Fruit fly (Drosophila melanogaster): Measurements from ENCODE around the gene upd3.

The upd3 gene

dm6 chrX:18259984-18260550 lies 17.0 kb upstream of the upd3 start:
- no peak for TF ChIP-seq CG17801 (GFP tag; optimal IDR thresholded peaks at IDR 0.05; ENCODE audit: partially characterized antibody)

- TF ChIP-seq CG17801 (GFP tag; optimal IDR thresholded peaks at IDR 0.05; ENCODE audit: partially characterized antibody) = no peak
These were observed 15.5 kb upstream of the upd3 start for dm6 chrX:18261494-18261893.

dm6 chrX:18262151-18262550 lies 14.9 kb upstream of the upd3 start:
- no peak for TF ChIP-seq CG17801 (GFP tag; optimal IDR thresholded peaks at IDR 0.05; ENCODE audit: partially characterized antibody)

- no peak for TF ChIP-seq CG17801 (GFP tag; optimal IDR thresholded peaks at IDR 0.05; ENCODE audit: partially characterized antibody)
These were observed 13.7 kb upstream of the upd3 start for dm6 chrX:18263382-18263781.

dm6 chrX:18266846-18267245 lies 10.2 kb upstream of the upd3 start:
- no peak for TF ChIP-seq CG17801 (GFP tag; optimal IDR thresholded peaks at IDR 0.05; ENCODE audit: partially characterized antibody)

dm6 chrX:18272422-18272821 lies 4.6 kb upstream of the upd3 start:
- TF ChIP-seq CG17801 (GFP tag; optimal IDR thresholded peaks at IDR 0.05; ENCODE audit: partially characterized antibody) = no peak

- no peak for TF ChIP-seq CG17801 (GFP tag; optimal IDR thresholded peaks at IDR 0.05; ENCODE audit: partially characterized antibody)
These were observed 3.6 kb upstream of the upd3 start for dm6 chrX:18273180-18274016.

dm6 chrX:18275902-18276301 lies 1.1 kb upstream of the upd3 start:
- TF ChIP-seq CG17801 (GFP tag; optimal IDR thresholded peaks at IDR 0.05; ENCODE audit: partially characterized antibody) = no peak

dm6 chrX:18278706-18279105 lies 1.7 kb downstream of the upd3 start:
- no peak for TF ChIP-seq CG17801 (GFP tag; optimal IDR thresholded peaks at IDR 0.05; ENCODE audit: partially characterized antibody)

- no peak for TF ChIP-seq CG17801 (GFP tag; optimal IDR thresholded peaks at IDR 0.05; ENCODE audit: partially characterized antibody)
These were observed 5.4 kb downstream of the upd3 start for dm6 chrX:18282381-18282813.

dm6 chrX:18285215-18285614 lies 8.2 kb downstream of the upd3 start:
- no peak for TF ChIP-seq CG17801 (GFP tag; optimal IDR thresholded peaks at IDR 0.05; ENCODE audit: partially characterized antibody)

dm6 chrX:18287587-18287986 lies 10.6 kb downstream of the upd3 start:
- TF ChIP-seq CG17801 (GFP tag; optimal IDR thresholded peaks at IDR 0.05; ENCODE audit: partially characterized antibody) = no peak

- TF ChIP-seq CG17801 (GFP tag; optimal IDR thresholded peaks at IDR 0.05; ENCODE audit: partially characterized antibody) = no peak
These were observed 11.6 kb downstream of the upd3 start for dm6 chrX:18288652-18289051.

dm6 chrX:18294031-18294430 lies 17.0 kb downstream of the upd3 start:
- TF ChIP-seq CG17801 (GFP tag; optimal IDR thresholded peaks at IDR 0.05; ENCODE audit: partially characterized antibody) = no peak

dm6 chrX:18297905-18298630 lies 21.0 kb downstream of the upd3 start:
- TF ChIP-seq CG17801 (GFP tag; optimal IDR thresholded peaks at IDR 0.05; ENCODE audit: partially characterized antibody) = no peak

dm6 chrX:18300775-18301316 lies 23.8 kb downstream of the upd3 start:
- no peak for TF ChIP-seq CG17801 (GFP tag; optimal IDR thresholded peaks at IDR 0.05; ENCODE audit: partially characterized antibody)

Data from ovary, adult (tissue).